Worm (Caenorhabditis elegans) whole organism, L1 larva: ENCODE data around the gene arrd-25.
A peak's percentile ranks its signal among the peaks of the same experiment; 100 is the strongest.

ENCODE experiments used
- ama-1 ChIP-seq: fragments of 150-350 bp; optimal IDR thresholded peaks from 2 replicates; lab custom pipeline; 2014
- ces-1 ChIP-seq: fragments of 150-350 bp; optimal IDR thresholded peaks from 2 replicates; lab custom pipeline; 2014; ENCODE audit warnings: missing biosample characterization, missing genetic modification reagents, missing genetic modification characterization
- nhr-28 ChIP-seq: fragments of 150-350 bp; optimal IDR thresholded peaks from 2 replicates; lab custom pipeline; 2014; ENCODE audit warnings: missing biosample characterization, missing genetic modification characterization
- nhr-77 ChIP-seq: fragments of 150-350 bp; optimal IDR thresholded peaks from 2 replicates; lab custom pipeline; 2014; ENCODE audit warnings: missing biosample characterization, missing genetic modification characterization
- nhr-84 ChIP-seq: sonication (generic microtip); optimal IDR thresholded peaks from 2 replicates; lab custom pipeline; 2017; ENCODE audit warnings: missing biosample characterization, missing genetic modification characterization
- skn-1 ChIP-seq: fragments of 150-350 bp; optimal IDR thresholded peaks from 2 replicates; lab custom pipeline; 2014; ENCODE audit warnings: missing biosample characterization, missing genetic modification characterization
- tbx-2 ChIP-seq: sonication (generic microtip); optimal IDR thresholded peaks from 2 replicates; lab custom pipeline; 2016; ENCODE audit warnings: missing genetic modification characterization, missing compliant biosample characterization
- unc-130 ChIP-seq: fragments of 150-350 bp; optimal IDR thresholded peaks from 2 replicates; lab custom pipeline; 2017; ENCODE audit warnings: missing biosample characterization, missing genetic modification characterization, inconsistent platforms

DNA sequence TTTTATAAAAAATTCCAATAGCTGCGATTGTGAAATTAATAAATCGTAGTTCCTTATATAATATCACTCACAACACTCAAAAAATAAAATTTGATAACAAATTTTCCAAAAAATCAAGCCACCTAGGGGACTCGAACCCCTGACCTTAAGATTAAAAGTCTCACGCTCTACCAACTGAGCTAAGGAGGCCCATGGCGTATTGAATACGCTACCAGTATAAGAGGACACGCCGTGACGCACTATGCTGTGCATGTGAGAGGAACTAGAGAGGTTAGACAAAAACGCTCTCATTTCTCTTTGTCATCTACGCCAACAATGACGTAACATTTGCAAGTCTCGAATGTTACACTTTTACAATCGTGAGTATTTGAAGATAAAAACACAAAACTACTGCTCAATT, 30.2 kb downstream of the arrd-25 start:
- TF ChIP-seq nhr-77 (tag; lab: Kevin White, UChicago), result peak; percentile 80
- TF ChIP-seq nhr-28 (tag; lab: Kevin White, UChicago), result no peak
- peak; percentile 62 for TF ChIP-seq skn-1 (tag; lab: Kevin White, UChicago)
- peak; percentile 89 for TF ChIP-seq tbx-2 (tag; lab: Kevin White, UChicago)
- TF ChIP-seq ces-1, result no peak
- peak; percentile 93 for TF ChIP-seq unc-130 (tag; lab: Kevin White, UChicago)
- peak; percentile 78 for TF ChIP-seq ama-1 (lab: Kevin White, UChicago)
- no peak for TF ChIP-seq nhr-84 (tag; lab: Kevin White, UChicago)
